Worm (Caenorhabditis elegans) whole organism, early embryonic: ENCODE results near the gene cox-6A.
"Not testable (repeated sequence)": the region's sequence is repeated elsewhere in the genome, so short reads cannot be mapped to it uniquely, and the experiment has no call there.

Experiments
- B0310.2 ChIP-seq: sonication (generic microtip); optimal IDR thresholded peaks from 2 replicates; lab custom pipeline; 2016; ENCODE audit warnings: mild to moderate bottlenecking, missing genetic modification characterization, missing compliant biosample characterization
- F13C5.2 ChIP-seq: sonication (generic microtip); optimal IDR thresholded peaks from 2 replicates; lab custom pipeline; 2017; ENCODE audit warnings: mild to moderate bottlenecking, missing genetic modification characterization, inconsistent platforms, missing compliant biosample characterization
- aly-1 ChIP-seq: sonication (generic microtip); optimal IDR thresholded peaks from 2 replicates; lab custom pipeline; 2016; ENCODE audit warnings: missing genetic modification characterization, missing compliant biosample characterization
- ama-1 ChIP-seq: fragments of 150-350 bp; optimal IDR thresholded peaks from 2 replicates; lab custom pipeline; 2014
- ceh-13 ChIP-seq: fragments of 200-800 bp; sonication (Bioruptor generic); optimal IDR thresholded peaks from 2 replicates; lab custom pipeline; 2018; ENCODE audit warnings: mild to moderate bottlenecking, missing genetic modification characterization, missing compliant biosample characterization
- ceh-36 ChIP-seq: sonication (generic microtip); optimal IDR thresholded peaks from 2 replicates; lab custom pipeline; 2016; ENCODE audit warnings: missing genetic modification characterization, inconsistent platforms, missing compliant biosample characterization
- ets-7 ChIP-seq: sonication (generic microtip); optimal IDR thresholded peaks from 2 replicates; lab custom pipeline; 2016; ENCODE audit warnings: missing genotype, missing genetic modification characterization, missing compliant biosample characterization
- flt-1 ChIP-seq: fragments of 200-800 bp; sonication (Bioruptor generic); IDR thresholded peaks from 2 replicates; pipeline ENCODE4 v1.3.6; 2022; ENCODE audit warnings: missing genetic modification characterization, missing compliant biosample characterization
- hmbx-1 ChIP-seq: sonication (generic microtip); optimal IDR thresholded peaks from 2 replicates; lab custom pipeline; 2016; ENCODE audit warnings: mild to moderate bottlenecking, missing genetic modification characterization, missing compliant biosample characterization
- hmg-4 ChIP-seq: fragments of 200-800 bp; sonication (Bioruptor generic); optimal IDR thresholded peaks from 2 replicates; lab custom pipeline; 2018; ENCODE audit warnings: mild to moderate bottlenecking, missing genetic modification characterization, missing compliant biosample characterization
- hnd-1 ChIP-seq: sonication (generic microtip); optimal IDR thresholded peaks from 2 replicates; lab custom pipeline; 2016; ENCODE audit warnings: missing genetic modification characterization, missing compliant biosample characterization
- pes-1 ChIP-seq: fragments of 200-800 bp; sonication (Bioruptor generic); IDR thresholded peaks from 2 replicates; pipeline ENCODE4 v1.3.6; 2022; ENCODE audit warnings: missing genetic modification reagents, missing genetic modification characterization, missing compliant biosample characterization
- scrt-1 ChIP-seq: fragments of 200-800 bp; sonication (Bioruptor generic); IDR thresholded peaks from 2 replicates; pipeline ENCODE4 v1.3.6; 2022; ENCODE audit warnings: missing genetic modification characterization, missing compliant biosample characterization
- sea-1 ChIP-seq: fragments of 200-800 bp; sonication (Bioruptor generic); conservative IDR thresholded peaks from 2 replicates; pipeline ENCODE4 v1.3.6; 2022; ENCODE audit warnings: missing genetic modification characterization, missing compliant biosample characterization
- tbx-11 ChIP-seq: fragments of 200-800 bp; sonication (Bioruptor generic); IDR thresholded peaks from 2 replicates; pipeline ENCODE4 v1.3.6; 2022; ENCODE audit warnings: missing genetic modification characterization, missing compliant biosample characterization
- tbx-37 ChIP-seq: fragments of 200-800 bp; sonication (Bioruptor generic); conservative IDR thresholded peaks from 2 replicates; pipeline ENCODE4 v1.3.6; 2022; ENCODE audit warnings: missing genetic modification reagents, missing genetic modification characterization, missing compliant biosample characterization
- tra-4 ChIP-seq: sonication (generic microtip); optimal IDR thresholded peaks from 2 replicates; lab custom pipeline; 2017; ENCODE audit warnings: missing genetic modification characterization, missing compliant biosample characterization

cox-6A gene

DNA sequence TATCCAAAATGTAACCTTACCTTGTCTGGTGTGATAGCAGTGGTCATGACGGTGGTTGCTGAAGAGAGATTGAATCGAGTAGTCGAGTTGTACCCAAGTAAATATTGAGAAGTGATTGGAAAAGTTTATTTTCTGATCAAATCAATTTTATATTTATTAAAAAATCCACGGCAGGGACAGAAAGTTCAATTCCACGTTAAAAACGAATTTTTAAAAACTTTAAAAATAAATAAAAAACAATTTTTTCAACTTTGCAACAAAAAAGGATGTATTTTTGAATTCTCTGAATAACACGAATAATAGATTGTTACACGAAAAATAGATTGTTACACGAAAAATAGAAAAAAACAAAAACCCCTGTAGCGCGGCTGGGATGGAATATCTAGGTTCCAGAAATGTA is 25.8 kb upstream of the cox-6A start, which contains the start of gene C45G9.9:
C45G9.9 (minus strand) TSS at position 101 of the 400 bp plus-strand sequence.
- TF ChIP-seq aly-1 (tag; lab: Kevin White, UChicago); ets-7 (tag; lab: Kevin White, UChicago); tbx-37 (GFP tag; lab: Robert Waterston, UW): not testable (repeated sequence)

DNA sequence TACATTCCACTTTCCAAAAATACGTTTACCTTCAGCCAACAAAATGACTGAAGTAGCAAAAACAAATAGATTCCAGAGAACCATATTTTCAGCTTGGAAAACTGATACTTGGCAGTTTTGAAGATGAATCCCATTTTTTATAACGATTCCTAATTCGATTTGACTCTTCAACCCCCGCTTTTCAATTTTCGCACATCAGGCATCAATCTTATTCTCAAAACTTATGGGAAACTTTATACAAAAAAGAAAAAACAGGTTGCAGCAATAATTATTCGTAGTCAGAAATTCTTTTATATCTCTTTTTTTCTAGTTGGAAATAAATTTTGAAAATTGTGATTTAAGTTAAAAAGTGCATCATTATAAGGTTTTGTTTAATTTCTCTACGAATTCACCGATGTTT is 19.7 kb upstream of the cox-6A start, which contains the start of gene C45G9.10:
C45G9.10 (minus strand) TSS at position 101 of the 400 bp plus-strand sequence.
- no peak for TF ChIP-seq hmg-4 (GFP tag; lab: Kevin White, UChicago)
- TF ChIP-seq F13C5.2 (tag; lab: Kevin White, UChicago), result no peak
- no peak for TF ChIP-seq scrt-1
- no peak for TF ChIP-seq hmbx-1 (tag; lab: Kevin White, UChicago)
- TF ChIP-seq sea-1 (GFP tag; lab: Robert Waterston, UW), result no peak
- TF ChIP-seq ceh-36, result no peak
- TF ChIP-seq pes-1 (GFP tag; lab: Robert Waterston, UW), result no peak
- no peak for TF ChIP-seq B0310.2 (tag; lab: Kevin White, UChicago)
- no peak for TF ChIP-seq ets-7 (tag; lab: Kevin White, UChicago)
- TF ChIP-seq tbx-11, result no peak
- no peak for TF ChIP-seq tra-4 (tag; lab: Kevin White, UChicago)
- TF ChIP-seq tbx-37 (GFP tag; lab: Robert Waterston, UW), result no peak
- no peak for TF ChIP-seq aly-1 (tag; lab: Kevin White, UChicago)
- no peak for TF ChIP-seq flt-1 (GFP tag; lab: Robert Waterston, UW)
- TF ChIP-seq ama-1 (lab: Kevin White, UChicago), result no peak
- TF ChIP-seq hnd-1 (tag; lab: Kevin White, UChicago), result no peak
- no peak for TF ChIP-seq ceh-13 (GFP tag; lab: Kevin White, UChicago)

DNA sequence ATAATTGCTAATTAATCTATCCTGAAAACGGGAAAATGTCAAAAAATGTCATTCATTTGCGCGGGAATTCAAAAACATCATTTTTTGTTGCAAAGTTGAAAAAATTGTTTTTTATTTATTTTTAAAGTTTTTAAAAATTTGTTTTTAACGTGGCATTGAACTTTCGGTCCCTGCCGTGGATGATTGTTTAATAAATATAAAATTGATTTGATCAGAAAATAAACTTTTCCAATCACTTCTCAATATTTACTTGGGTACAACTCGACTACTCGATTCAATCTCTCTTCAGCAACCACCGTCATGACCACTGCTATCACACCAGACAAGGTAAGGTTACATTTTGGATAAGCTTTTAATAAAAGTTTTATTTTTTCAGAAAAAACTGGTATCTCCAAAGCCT is 19.1 kb upstream of the cox-6A start, which contains the start of gene C45G9.4:
C45G9.4 (plus strand) TSS at position 301 of the 400 bp plus-strand sequence.
- not testable (repeated sequence) for TF ChIP-seq tbx-11; tra-4 (tag; lab: Kevin White, UChicago); pes-1 (GFP tag; lab: Robert Waterston, UW)

DNA sequence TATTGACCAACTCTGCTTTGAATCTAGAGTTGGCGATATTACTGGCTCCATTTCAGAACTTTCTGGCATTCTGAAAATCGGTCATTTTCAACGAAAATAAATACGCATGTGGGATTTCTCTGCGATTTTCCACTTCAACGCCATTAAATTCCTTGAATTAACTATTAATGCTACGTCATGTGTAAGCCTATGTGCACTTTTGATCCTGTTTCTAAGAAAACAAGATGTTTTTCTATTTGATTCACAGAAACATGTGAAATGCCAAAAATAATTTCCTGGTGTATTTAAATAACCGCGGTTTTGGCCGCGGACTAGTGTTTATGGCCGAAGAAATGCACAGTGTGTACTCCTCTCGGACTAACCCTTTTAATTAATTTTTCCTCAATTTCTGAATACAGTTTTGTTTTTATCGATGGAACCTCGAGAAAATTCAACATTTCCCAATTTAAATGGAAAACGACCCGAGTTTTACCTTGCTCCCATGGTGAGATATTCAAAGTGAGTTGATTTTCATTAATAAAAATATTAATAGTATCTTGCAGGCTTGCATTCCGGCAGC is 12.8 kb upstream of the cox-6A start, which contains the start of the genes C45G9.11 and C45G9.2:
C45G9.11 (minus strand) TSS at position 51 of the 559 bp plus-strand sequence.
C45G9.2 (plus strand) TSS at position 392 of the 559 bp plus-strand sequence.
- no peak for TF ChIP-seq pes-1 (GFP tag; lab: Robert Waterston, UW)
- peak; percentile 59 for TF ChIP-seq F13C5.2 (tag; lab: Kevin White, UChicago)
- TF ChIP-seq aly-1 (tag; lab: Kevin White, UChicago), result no peak
- 0 out of 2 replicates have a peak, but pooled peaks have one; percentile 21 for TF ChIP-seq flt-1 (GFP tag; lab: Robert Waterston, UW)
- TF ChIP-seq hmg-4 (GFP tag; lab: Kevin White, UChicago), result no peak
- no peak for TF ChIP-seq hnd-1 (tag; lab: Kevin White, UChicago)
- TF ChIP-seq sea-1 (GFP tag; lab: Robert Waterston, UW), result no peak
- peak; percentile 82; the same call in 1 of the 2 replicates for TF ChIP-seq tbx-37 (GFP tag; lab: Robert Waterston, UW)
- TF ChIP-seq ets-7 (tag; lab: Kevin White, UChicago), result no peak
- no peak for TF ChIP-seq ama-1 (lab: Kevin White, UChicago)

DNA sequence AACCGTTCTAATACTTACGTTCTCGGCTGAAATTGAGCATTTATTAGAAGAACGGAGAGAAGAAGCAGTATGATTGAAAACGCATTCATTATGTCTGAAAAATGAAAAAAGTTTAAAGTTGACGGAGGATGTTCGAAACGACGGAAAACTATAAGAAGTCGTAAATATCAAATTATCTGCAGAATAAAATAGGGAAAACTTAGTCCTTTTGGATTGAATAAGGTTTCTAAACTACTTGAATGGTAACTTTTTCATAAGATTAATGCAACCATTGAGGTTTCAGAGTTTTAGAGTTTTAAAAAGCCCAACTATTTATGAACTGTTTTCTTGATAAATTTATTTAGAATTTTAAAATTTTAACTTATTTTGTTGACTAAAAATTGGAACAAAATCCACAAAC is 10.0 kb upstream of the cox-6A start, which contains the start of gene C45G9.12:
C45G9.12 (minus strand) TSS at position 101 of the 400 bp plus-strand sequence.
- TF ChIP-seq hnd-1 (tag; lab: Kevin White, UChicago) (no peak), ceh-13 (GFP tag; lab: Kevin White, UChicago) (no peak)

DNA sequence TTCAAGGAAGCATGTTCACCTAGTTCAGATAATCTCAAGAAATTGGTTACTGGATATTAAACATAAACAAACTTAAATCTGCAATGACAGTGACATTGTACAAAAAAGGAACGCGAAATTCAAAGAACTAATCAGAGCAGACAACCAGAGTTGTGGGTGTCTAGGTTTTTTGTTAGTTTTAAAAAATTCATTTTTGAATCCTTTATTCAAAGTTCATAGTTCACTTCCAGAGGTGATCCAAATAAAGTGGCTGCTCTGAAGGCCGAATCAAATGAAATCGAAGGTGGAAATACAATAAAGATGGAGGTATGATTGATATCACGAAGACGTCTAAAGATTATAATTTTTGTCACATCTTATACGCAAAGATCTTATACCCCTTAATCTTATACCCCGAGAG is 7.1 kb upstream of the cox-6A start, which contains the start of gene ttbk-6:
ttbk-6 (plus strand) TSS at position 301 of the 400 bp plus-strand sequence.
- no peak for TF ChIP-seq ceh-36
- no peak for TF ChIP-seq ama-1 (lab: Kevin White, UChicago)
- TF ChIP-seq aly-1 (tag; lab: Kevin White, UChicago), result no peak
- no peak for TF ChIP-seq B0310.2 (tag; lab: Kevin White, UChicago)
- TF ChIP-seq hnd-1 (tag; lab: Kevin White, UChicago), result no peak
- TF ChIP-seq ceh-13 (GFP tag; lab: Kevin White, UChicago), result no peak
- TF ChIP-seq sea-1 (GFP tag; lab: Robert Waterston, UW), result no peak
- no peak for TF ChIP-seq scrt-1
- no peak for TF ChIP-seq tra-4 (tag; lab: Kevin White, UChicago)
- TF ChIP-seq flt-1 (GFP tag; lab: Robert Waterston, UW), result no peak
- TF ChIP-seq hmbx-1 (tag; lab: Kevin White, UChicago), result no peak

DNA sequence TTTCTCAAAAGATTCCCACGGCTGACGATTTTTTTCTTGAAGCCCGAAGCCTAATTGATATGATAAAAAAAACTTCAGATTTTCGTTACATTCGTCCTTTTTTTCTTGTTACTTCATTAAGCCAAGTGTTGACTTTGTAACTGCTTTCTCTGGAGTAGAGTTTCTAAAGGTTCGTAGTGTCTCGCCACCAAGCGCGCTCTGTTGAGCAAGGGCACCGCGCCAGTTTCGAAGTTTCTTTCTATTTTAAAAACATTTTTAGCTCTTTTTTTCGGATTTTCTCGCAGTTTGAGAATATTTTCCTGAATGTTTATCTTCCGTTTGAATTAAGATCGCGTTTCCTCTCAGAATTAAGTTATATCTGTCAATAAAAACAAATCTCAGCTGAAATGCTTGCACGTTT is 5.0 kb upstream of the cox-6A start:
- TF ChIP-seq hmbx-1 (tag; lab: Kevin White, UChicago) (no peak), hnd-1 (tag; lab: Kevin White, UChicago) (no peak), B0310.2 (tag; lab: Kevin White, UChicago) (no peak), F13C5.2 (tag; lab: Kevin White, UChicago) (no peak)
